Worm (Caenorhabditis elegans): ENCODE results near the gene ttr-44.
A peak's percentile ranks its signal among the peaks of the same experiment; 100 is the strongest.

ttr-44 gene

DNA sequence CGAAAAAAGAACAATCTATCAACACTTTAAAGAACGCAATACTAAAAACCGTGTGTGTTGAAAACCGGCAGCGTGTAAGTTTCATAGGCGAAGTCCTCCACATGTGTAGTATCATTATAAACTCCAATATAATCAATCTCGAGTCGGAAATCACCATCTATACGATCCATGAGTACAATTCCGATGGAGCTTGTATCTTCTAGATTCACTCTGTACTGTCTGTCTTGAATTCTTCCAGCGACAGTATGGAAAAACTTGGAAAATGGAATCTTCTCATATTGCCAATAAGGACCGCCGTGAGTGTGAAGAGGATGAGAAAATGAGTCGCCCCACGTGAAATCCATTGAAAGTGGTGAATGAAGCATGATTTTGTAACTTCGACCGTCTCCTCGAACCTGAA lies 36.4 kb upstream of the ttr-44 start (continued):
- no peak for TF ChIP-seq cey-2 (tag; optimal IDR thresholded peaks at IDR 0.05; ENCODE audit: borderline replicate concordance, insufficient read depth)
- TF ChIP-seq nhr-28 (tag; optimal IDR thresholded peaks at IDR 0.05): no peak
- peak; percentile 32; the same call in 1 of the 2 replicates for TF ChIP-seq mdt-29 (GFP tag; IDR thresholded peaks at IDR 0.05)
- TF ChIP-seq lin-13 (GFP tag; optimal IDR thresholded peaks at IDR 0.05): no peak
- 0 out of 2 replicates have a peak, but pooled peaks have one; percentile 9 for TF ChIP-seq D1046.2 (GFP tag; IDR thresholded peaks at IDR 0.05)
- no peak for TF ChIP-seq dpl-1 (GFP tag; optimal IDR thresholded peaks at IDR 0.05)
- peak in 1 of 2 experiments; percentile 14 for TF ChIP-seq lsy-2 (tag; optimal IDR thresholded peaks at IDR 0.05)
- TF ChIP-seq tra-1 (GFP tag; IDR thresholded peaks at IDR 0.05): peak; percentile 46; the same call in 1 of the 2 replicates
- TF ChIP-seq lin-38 (GFP tag; IDR thresholded peaks at IDR 0.05): peak; percentile 69

DNA sequence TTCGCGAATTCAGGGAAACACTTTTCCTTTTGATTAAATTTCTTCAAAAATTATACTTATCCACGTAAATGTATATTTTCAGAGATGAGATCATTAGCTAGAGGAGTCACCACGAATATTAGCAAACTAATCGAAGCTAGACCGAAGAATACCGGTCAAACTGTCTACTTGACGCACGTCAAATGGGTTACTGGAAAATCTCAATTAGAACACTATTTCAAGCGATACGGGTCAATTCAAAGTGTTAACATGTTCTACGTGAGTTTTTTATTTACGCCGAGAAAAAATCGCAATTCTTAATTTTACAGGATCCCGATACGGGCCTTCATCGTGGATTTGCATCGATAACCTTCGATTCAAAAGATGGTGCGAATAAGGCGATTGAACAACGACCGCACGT lies 35.2 kb upstream of the ttr-44 start, which contains the start of gene slrp-1:
Gene slrp-1 (plus strand): TSS at position 83 of the 400 bp plus-strand sequence.
- TF ChIP-seq nhr-42 (GFP tag; IDR thresholded peaks at IDR 0.05) (no peak), Y48G9A.11 (GFP tag; IDR thresholded peaks at IDR 0.05) (0 out of 2 replicates have a peak, but pooled peaks have one; percentile 58)

DNA sequence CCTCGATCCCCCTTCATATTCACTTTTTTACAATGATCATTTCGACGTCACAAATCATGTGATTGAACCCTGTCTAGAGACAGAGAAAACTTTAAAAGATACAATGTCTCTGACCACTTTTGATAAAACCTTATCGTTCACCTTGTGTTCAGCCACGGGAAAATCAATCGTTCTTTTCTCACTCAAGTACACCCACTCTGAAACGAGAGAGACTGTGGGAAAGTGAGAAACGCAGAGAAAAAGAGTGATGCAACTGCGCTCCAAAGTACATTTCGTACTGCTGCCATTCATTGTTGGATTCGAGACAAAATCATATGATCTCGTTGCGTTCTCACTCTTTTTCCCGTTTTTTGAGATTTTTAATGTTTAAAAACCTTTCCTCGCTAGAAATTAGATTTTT lies 34.7 kb upstream of the ttr-44 start:
- TF ChIP-seq nhr-42 (GFP tag; IDR thresholded peaks at IDR 0.05) (0 out of 2 replicates have a peak, but pooled peaks have one; percentile 65), zip-11 (GFP tag; IDR thresholded peaks at IDR 0.05) (no peak), ces-1 (GFP tag; optimal IDR thresholded peaks at IDR 0.05) (no peak), zag-1 (tag; optimal IDR thresholded peaks at IDR 0.05) (no peak), jun-1 (tag; optimal IDR thresholded peaks at IDR 0.05) (peak; percentile 17), dmd-8 (GFP tag; IDR thresholded peaks at IDR 0.05) (no peak), set-16 (GFP tag; IDR thresholded peaks at IDR 0.05) (no peak), F26F4.8 (GFP tag; conservative IDR thresholded peaks at IDR 0.05) (no peak), nhr-41 (GFP tag; IDR thresholded peaks at IDR 0.05) (peak; percentile 80; the same call in 1 of the 2 replicates), arid-1 (GFP tag; conservative IDR thresholded peaks at IDR 0.05) (peak; percentile 66), mdl-1 (tag; optimal IDR thresholded peaks at IDR 0.05) (peak in 1 of 2 experiments; percentile 72), nhr-11 (tag; optimal IDR thresholded peaks at IDR 0.05) (peak; percentile 90), unc-39 (tag; optimal IDR thresholded peaks at IDR 0.05) (no peak), sdz-12 (GFP tag; optimal IDR thresholded peaks at IDR 0.05) (no peak), nhr-6 (tag; optimal IDR thresholded peaks at IDR 0.05) (peak; percentile 98), nhr-237 (tag; optimal IDR thresholded peaks at IDR 0.05) (no peak), snpc-4 (tag; optimal IDR thresholded peaks at IDR 0.05) (no peak), egl-27 (tag; optimal IDR thresholded peaks at IDR 0.05) (no peak), cey-2 (tag; optimal IDR thresholded peaks at IDR 0.05; ENCODE audit: borderline replicate concordance, insufficient read depth) (peak; percentile 17), F49E8.2 (tag; optimal IDR thresholded peaks at IDR 0.05; ENCODE audit: borderline replicate concordance) (no peak), tra-1 (GFP tag; IDR thresholded peaks at IDR 0.05) (peak; percentile 58; the same call in 1 of the 2 replicates), unc-62 (GFP tag; optimal IDR thresholded peaks at IDR 0.05 in 1 of 2) (peak in 1 of 2 experiments; percentile 80), unc-62 (tag; optimal IDR thresholded peaks at IDR 0.05) (no peak), lin-1 (GFP tag; IDR thresholded peaks at IDR 0.05) (peak; percentile 54; the same call in 1 of the 2 replicates), snpc-1.2 (GFP tag; IDR thresholded peaks at IDR 0.05) (no peak), F10B5.3 (tag; optimal IDR thresholded peaks at IDR 0.05) (no peak), zip-2 (tag; optimal IDR thresholded peaks at IDR 0.05) (no peak), nhr-10 (tag; optimal IDR thresholded peaks at IDR 0.05) (peak; percentile 20), ztf-11 (tag; optimal IDR thresholded peaks at IDR 0.05) (no peak), madf-9 (GFP tag; conservative IDR thresholded peaks at IDR 0.05) (no peak), lin-29 (GFP tag; IDR thresholded peaks at IDR 0.05) (no peak), ceh-82 (tag; optimal IDR thresholded peaks at IDR 0.05) (no peak), nhr-25 (tag; optimal IDR thresholded peaks at IDR 0.05; ENCODE audit: borderline replicate concordance, insufficient read depth) (peak; percentile 47), aly-2 (tag; optimal IDR thresholded peaks at IDR 0.05) (no peak), spr-3 (GFP tag; optimal IDR thresholded peaks at IDR 0.05) (peak; percentile 8), F44E2.7 (GFP tag; IDR thresholded peaks at IDR 0.05) (no peak), vab-7 (GFP tag; IDR thresholded peaks at IDR 0.05) (no peak), tag-97 (GFP tag; IDR thresholded peaks at IDR 0.05) (no peak), ceh-28 (tag; optimal IDR thresholded peaks at IDR 0.05) (no peak), unc-130 (GFP tag; optimal IDR thresholded peaks at IDR 0.05) (no peak)

Data from whole organism, L4 larva.